Worm (Caenorhabditis elegans) whole organism, L3 larva: ENCODE data around the gene nlp-55.

Experiments
- R02D3.7 ChIP-seq: fragments of 150-350 bp; optimal IDR thresholded peaks from 2 replicates; lab custom pipeline; 2014; ENCODE audit warnings: missing biosample characterization, missing genetic modification characterization
- ZK546.5 ChIP-seq: sonication (generic microtip); optimal IDR thresholded peaks from 2 replicates; lab custom pipeline; 2017; ENCODE audit warnings: missing biosample characterization, missing genetic modification characterization
- aly-2 ChIP-seq: fragments of 150-350 bp; optimal IDR thresholded peaks from 2 replicates; lab custom pipeline; 2014; ENCODE audit warnings: missing biosample characterization, missing genetic modification characterization
- ama-1 ChIP-seq: fragments of 150-350 bp; optimal IDR thresholded peaks from 2 replicates; lab custom pipeline; 2018
- ceh-16 ChIP-seq: sonication (generic microtip); optimal IDR thresholded peaks from 2 replicates; lab custom pipeline; 2017; ENCODE audit warnings: missing biosample characterization, missing genetic modification characterization
- ceh-28 ChIP-seq: fragments of 150-350 bp; optimal IDR thresholded peaks from 2 replicates; lab custom pipeline; 2014; ENCODE audit warnings: missing biosample characterization, missing genetic modification reagents, missing genetic modification characterization
- ceh-82 ChIP-seq: fragments of 150-350 bp; optimal IDR thresholded peaks from 2 replicates; lab custom pipeline; 2014; ENCODE audit warnings: missing biosample characterization, missing genetic modification characterization
- ceh-9 ChIP-seq: sonication (generic microtip); optimal IDR thresholded peaks from 2 replicates; lab custom pipeline; 2018; ENCODE audit warnings: missing biosample characterization, missing genetic modification characterization
- daf-12 ChIP-seq: fragments of 150-350 bp; optimal IDR thresholded peaks from 2 replicates; lab custom pipeline; 2014; ENCODE audit warnings: missing biosample characterization, missing genetic modification reagents, missing genetic modification characterization
- egl-27 ChIP-seq: sonication (generic microtip); optimal IDR thresholded peaks from 4 replicates; lab custom pipeline; 2017; ENCODE audit warnings: missing biosample characterization, missing genetic modification reagents, missing genetic modification characterization
- egl-5 ChIP-seq: fragments of 150-350 bp; optimal IDR thresholded peaks from 2 replicates; lab custom pipeline; 2017; ENCODE audit warnings: missing biosample characterization, missing genetic modification reagents, missing genetic modification characterization, inconsistent platforms
- elt-1 ChIP-seq: fragments of 150-350 bp; optimal IDR thresholded peaks from 2 replicates; lab custom pipeline; 2014; ENCODE audit warnings: missing biosample characterization, missing genetic modification characterization
- elt-2 ChIP-seq: sonication (generic microtip); optimal IDR thresholded peaks from 2 replicates; lab custom pipeline; 2016; ENCODE audit warnings: missing genetic modification reagents, mild to moderate bottlenecking, missing genetic modification characterization, missing compliant biosample characterization
- elt-3 ChIP-seq, 3 experiments: fragments of 150-350 bp in 1 of 3; sonication (generic microtip) in 2 of 3; optimal IDR thresholded peaks; 2 replicates in 2 of 3; 4 replicates in 1 of 3; lab custom pipeline; 2014 to 2017; ENCODE audit warnings: missing biosample characterization in 3 of 3, missing genetic modification characterization in 3 of 3
- eor-1 ChIP-seq, 2 experiments: fragments of 150-350 bp; optimal IDR thresholded peaks; 2 replicates each; lab custom pipeline; 2014 to 2018; ENCODE audit warnings: missing biosample characterization in 2 of 2, missing genetic modification characterization in 2 of 2
- fkh-10 ChIP-seq: sonication (generic microtip); optimal IDR thresholded peaks from 2 replicates; lab custom pipeline; 2017; ENCODE audit warnings: missing biosample characterization, missing genetic modification reagents, missing genetic modification characterization
- fkh-2 ChIP-seq: fragments of 150-350 bp; optimal IDR thresholded peaks from 2 replicates; lab custom pipeline; 2014; ENCODE audit warnings: missing biosample characterization, missing genetic modification reagents, missing genetic modification characterization
- fos-1 ChIP-seq: fragments of 150-350 bp; optimal IDR thresholded peaks from 2 replicates; lab custom pipeline; 2014; ENCODE audit warnings: missing biosample characterization, missing genetic modification characterization
- hmg-11 ChIP-seq: sonication (generic microtip); optimal IDR thresholded peaks from 2 replicates; lab custom pipeline; 2016; ENCODE audit warnings: missing genetic modification characterization, missing compliant biosample characterization
- jun-1 ChIP-seq: fragments of 150-350 bp; optimal IDR thresholded peaks from 2 replicates; lab custom pipeline; 2014; ENCODE audit warnings: missing biosample characterization, missing genetic modification reagents, missing genetic modification characterization
- lin-15B ChIP-seq: fragments of 150-350 bp; optimal IDR thresholded peaks from 2 replicates; lab custom pipeline; 2014; ENCODE audit warnings: missing biosample characterization, missing genetic modification characterization
- lin-39 ChIP-seq: fragments of 150-350 bp; optimal IDR thresholded peaks from 2 replicates; lab custom pipeline; 2018; ENCODE audit warnings: missing biosample characterization, missing genetic modification reagents, missing genetic modification characterization
- lsy-12 ChIP-seq: sonication (generic microtip); optimal IDR thresholded peaks from 2 replicates; lab custom pipeline; 2016; ENCODE audit warnings: mild to moderate bottlenecking, missing genetic modification characterization, missing compliant biosample characterization
- mdl-1 ChIP-seq: fragments of 150-350 bp; optimal IDR thresholded peaks from 2 replicates; lab custom pipeline; 2014; ENCODE audit warnings: missing biosample characterization, missing genetic modification characterization
- mml-1 ChIP-seq: fragments of 150-350 bp; sonication (generic microtip); optimal IDR thresholded peaks from 3 replicates; lab custom pipeline; 2014; ENCODE audit warnings: missing biosample characterization, missing genetic modification characterization
- nfya-1 ChIP-seq: sonication (generic microtip); optimal IDR thresholded peaks from 2 replicates; lab custom pipeline; 2017; ENCODE audit warnings: missing genetic modification characterization, mild to moderate bottlenecking, missing compliant biosample characterization, antibody characterized with exemption, moderate library complexity; ENCODE audit not compliant: insufficient read depth
- nhr-11 ChIP-seq: fragments of 150-350 bp; optimal IDR thresholded peaks from 2 replicates; lab custom pipeline; 2014; ENCODE audit warnings: missing biosample characterization, missing genetic modification characterization
- nhr-12 ChIP-seq: fragments of 150-350 bp; optimal IDR thresholded peaks from 2 replicates; lab custom pipeline; 2014; ENCODE audit warnings: missing biosample characterization, missing genetic modification characterization
- nhr-23 ChIP-seq: fragments of 150-350 bp; optimal IDR thresholded peaks from 2 replicates; lab custom pipeline; 2014; ENCODE audit warnings: missing biosample characterization, missing genetic modification reagents, missing genetic modification characterization
- nhr-237 ChIP-seq: fragments of 150-350 bp; optimal IDR thresholded peaks from 2 replicates; lab custom pipeline; 2014; ENCODE audit warnings: missing biosample characterization, missing genetic modification characterization
- nhr-25 ChIP-seq: sonication (generic microtip); optimal IDR thresholded peaks from 2 replicates; lab custom pipeline; 2017; ENCODE audit warnings: missing biosample characterization, missing genetic modification characterization
- nhr-28 ChIP-seq: fragments of 150-350 bp; optimal IDR thresholded peaks from 2 replicates; lab custom pipeline; 2014; ENCODE audit warnings: missing biosample characterization, missing genetic modification characterization
- nhr-43 ChIP-seq: sonication (generic microtip); optimal IDR thresholded peaks from 2 replicates; lab custom pipeline; 2016; ENCODE audit warnings: mild to moderate bottlenecking, missing genetic modification characterization, missing compliant biosample characterization; ENCODE audit not compliant: poor library complexity, severe bottlenecking
- nhr-67 ChIP-seq: fragments of 150-350 bp; optimal IDR thresholded peaks from 2 replicates; lab custom pipeline; 2014; ENCODE audit warnings: missing biosample characterization, missing genetic modification characterization
- nhr-76 ChIP-seq: fragments of 150-350 bp; sonication (generic microtip); optimal IDR thresholded peaks from 5 replicates; lab custom pipeline; 2014; ENCODE audit warnings: missing biosample characterization, missing genetic modification characterization
- nhr-77 ChIP-seq: fragments of 150-350 bp; optimal IDR thresholded peaks from 2 replicates; lab custom pipeline; 2014; ENCODE audit warnings: missing biosample characterization, missing genetic modification characterization
- pha-4 ChIP-seq: fragments of 150-350 bp; optimal IDR thresholded peaks from 2 replicates; lab custom pipeline; 2014; ENCODE audit warnings: missing biosample characterization, missing genetic modification reagents, missing genetic modification characterization
- pqm-1 ChIP-seq: fragments of 150-350 bp; optimal IDR thresholded peaks from 2 replicates; lab custom pipeline; 2017; ENCODE audit warnings: missing biosample characterization, missing genetic modification characterization, inconsistent platforms
- sea-2 ChIP-seq: fragments of 150-350 bp; sonication (generic microtip); optimal IDR thresholded peaks from 4 replicates; lab custom pipeline; 2014; ENCODE audit warnings: missing biosample characterization, missing genetic modification reagents, missing genetic modification characterization
- skn-1 ChIP-seq: fragments of 150-350 bp; optimal IDR thresholded peaks from 2 replicates; lab custom pipeline; 2014; ENCODE audit warnings: missing biosample characterization, missing genetic modification characterization
- snpc-4 ChIP-seq: fragments of 150-350 bp; optimal IDR thresholded peaks from 2 replicates; lab custom pipeline; 2014; ENCODE audit warnings: missing biosample characterization, missing genetic modification characterization
- tbx-2 ChIP-seq: sonication (generic microtip); optimal IDR thresholded peaks from 2 replicates; lab custom pipeline; 2016; ENCODE audit warnings: mild to moderate bottlenecking, missing genetic modification characterization, missing compliant biosample characterization
- unc-39 ChIP-seq: sonication (generic microtip); optimal IDR thresholded peaks from 4 replicates; lab custom pipeline; 2017; ENCODE audit warnings: missing biosample characterization, missing genetic modification characterization
- unc-62 ChIP-seq: fragments of 150-350 bp; sonication (generic microtip); optimal IDR thresholded peaks from 4 replicates; lab custom pipeline; 2014; ENCODE audit warnings: missing biosample characterization, missing genetic modification reagents, missing genetic modification characterization
- zag-1 ChIP-seq: fragments of 150-350 bp; optimal IDR thresholded peaks from 2 replicates; lab custom pipeline; 2014; ENCODE audit warnings: missing biosample characterization, missing genetic modification characterization
- ztf-11 ChIP-seq: fragments of 150-350 bp; optimal IDR thresholded peaks from 2 replicates; lab custom pipeline; 2014; ENCODE audit warnings: missing biosample characterization, missing genetic modification characterization
- ztf-4 ChIP-seq: fragments of 150-350 bp; optimal IDR thresholded peaks from 2 replicates; lab custom pipeline; 2014; ENCODE audit warnings: missing biosample characterization, missing genetic modification characterization

Gene nlp-55

DNA sequence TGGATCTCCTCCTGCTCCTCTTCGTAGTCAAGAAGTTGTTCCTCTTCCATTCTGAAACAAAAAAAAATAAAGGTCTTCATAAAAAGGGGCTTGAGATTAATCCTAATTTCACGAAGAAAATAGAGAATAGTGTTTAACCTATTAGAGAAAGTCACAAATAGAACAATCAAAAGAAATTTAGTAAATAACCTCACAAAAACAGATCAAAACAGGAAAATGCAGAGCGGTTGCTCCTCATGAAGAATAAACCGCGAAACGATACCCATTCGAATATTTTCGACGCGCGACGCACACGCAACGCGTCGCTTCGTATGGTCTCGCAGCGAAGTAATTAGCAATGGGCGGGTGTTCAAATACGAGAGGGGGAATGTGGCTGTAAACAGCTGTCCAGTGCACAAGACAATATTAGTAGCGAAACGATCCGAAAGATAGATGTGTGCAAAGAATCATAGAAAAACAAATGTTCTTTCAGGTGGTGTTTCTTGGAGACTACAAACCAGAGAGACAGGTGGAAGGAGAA is 33.7 kb upstream of the nlp-55 start, which contains the start of gene hel-1:
Gene hel-1, minus strand, starts transcription at position 51 of the 520 bp plus-strand sequence.
- TF ChIP-seq pha-4 (tag; lab: Kevin White, UChicago) (peak; percentile 96), ztf-11 (tag; lab: Kevin White, UChicago) (no peak), daf-12 (no peak), hmg-11 (tag; lab: Kevin White, UChicago) (no peak), lin-39 (peak; percentile 100), elt-2 (tag; lab: Kevin White, UChicago) (peak; percentile 42), snpc-4 (tag; lab: Kevin White, UChicago) (peak; percentile 42), nhr-237 (no peak), fkh-10 (GFP tag; lab: Kevin White, UChicago) (no peak), elt-3 (tag; optimal IDR thresholded peaks at IDR 0.05; lab: Kevin White, UChicago) (no peak), lsy-12 (tag; lab: Kevin White, UChicago) (no peak), egl-5 (tag; lab: Kevin White, UChicago) (peak; percentile 99), nhr-23 (peak; percentile 77), pqm-1 (tag; lab: Kevin White, UChicago) (peak; percentile 8), R02D3.7 (tag; lab: Kevin White, UChicago) (peak; percentile 62), skn-1 (tag; lab: Kevin White, UChicago) (peak; percentile 25), lin-15B (tag; lab: Kevin White, UChicago) (peak; percentile 90), elt-1 (tag; lab: Kevin White, UChicago) (no peak), nhr-77 (tag; lab: Kevin White, UChicago) (no peak), zag-1 (no peak), aly-2 (no peak), eor-1 (tag; optimal IDR thresholded peaks at IDR 0.05; lab: Kevin White, UChicago) (no peak), mdl-1 (tag; lab: Kevin White, UChicago) (no peak), tbx-2 (no peak), jun-1 (tag; lab: Kevin White, UChicago) (no peak), ama-1 (lab: Kevin White, UChicago) (peak; percentile 43), ztf-4 (no peak), ceh-16 (tag; lab: Kevin White, UChicago) (no peak), unc-39 (tag; lab: Kevin White, UChicago) (no peak), mml-1 (tag; lab: Kevin White, UChicago) (no peak), fos-1 (tag; lab: Kevin White, UChicago) (no peak), fkh-2 (tag; lab: Kevin White, UChicago) (no peak), nhr-67 (no peak), nhr-76 (tag; lab: Kevin White, UChicago) (no peak), nhr-11 (tag; lab: Kevin White, UChicago) (no peak), ceh-82 (tag; lab: Kevin White, UChicago) (no peak), sea-2 (GFP tag; lab: Kevin White, UChicago) (no peak), ceh-9 (tag; lab: Kevin White, UChicago) (no peak), ceh-28 (peak; percentile 24), nhr-25 (tag; lab: Kevin White, UChicago) (peak; percentile 86), nhr-28 (no peak), ZK546.5 (tag; lab: Kevin White, UChicago) (no peak), egl-27 (tag; lab: Kevin White, UChicago) (no peak), nhr-12 (tag; lab: Kevin White, UChicago) (no peak), nfya-1 (tag; lab: Kevin White, UChicago) (peak; percentile 92), nhr-43 (tag; lab: Kevin White, UChicago) (no peak), unc-62 (GFP tag; lab: Kevin White, UChicago) (no peak)
